Worm (Caenorhabditis elegans): ENCODE data around the gene F45D3.3.

Gene F45D3.3

DNA sequence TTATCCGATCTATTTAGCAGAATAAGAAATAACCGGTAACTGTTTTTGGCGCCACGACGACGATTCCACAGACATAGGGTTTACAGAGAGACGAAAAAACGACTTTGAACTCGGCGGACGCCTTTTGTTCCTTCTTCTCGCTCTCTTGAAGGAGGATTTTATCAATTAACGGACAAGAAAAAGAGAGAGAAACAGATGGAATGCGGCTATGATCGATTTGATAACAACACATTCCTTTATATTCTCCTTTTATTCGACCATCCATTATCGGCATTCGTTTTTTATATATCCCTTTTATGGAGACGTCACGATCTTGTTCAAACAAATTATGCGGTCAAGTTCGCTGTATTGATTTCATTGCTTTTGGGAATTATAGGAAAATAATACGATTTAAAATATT is 1.4 kb downstream of the F45D3.3 start (continued):
- TF ChIP-seq pqm-1 (tag; optimal IDR thresholded peaks at IDR 0.05) (no peak), dmd-9 (GFP tag; IDR thresholded peaks at IDR 0.05) (no peak), unc-39 (tag; optimal IDR thresholded peaks at IDR 0.05) (no peak), php-3 (GFP tag; IDR thresholded peaks at IDR 0.05) (no peak), ceh-82 (tag; optimal IDR thresholded peaks at IDR 0.05) (no peak), nhr-76 (tag; optimal IDR thresholded peaks at IDR 0.05) (no peak), zfp-3 (GFP tag; conservative IDR thresholded peaks at IDR 0.05) (peak; percentile 74; the same call in 1 of the 2 replicates), ceh-32 (tag; optimal IDR thresholded peaks at IDR 0.05; ENCODE audit: poor library complexity) (no peak), set-16 (GFP tag; IDR thresholded peaks at IDR 0.05) (no peak)

DNA sequence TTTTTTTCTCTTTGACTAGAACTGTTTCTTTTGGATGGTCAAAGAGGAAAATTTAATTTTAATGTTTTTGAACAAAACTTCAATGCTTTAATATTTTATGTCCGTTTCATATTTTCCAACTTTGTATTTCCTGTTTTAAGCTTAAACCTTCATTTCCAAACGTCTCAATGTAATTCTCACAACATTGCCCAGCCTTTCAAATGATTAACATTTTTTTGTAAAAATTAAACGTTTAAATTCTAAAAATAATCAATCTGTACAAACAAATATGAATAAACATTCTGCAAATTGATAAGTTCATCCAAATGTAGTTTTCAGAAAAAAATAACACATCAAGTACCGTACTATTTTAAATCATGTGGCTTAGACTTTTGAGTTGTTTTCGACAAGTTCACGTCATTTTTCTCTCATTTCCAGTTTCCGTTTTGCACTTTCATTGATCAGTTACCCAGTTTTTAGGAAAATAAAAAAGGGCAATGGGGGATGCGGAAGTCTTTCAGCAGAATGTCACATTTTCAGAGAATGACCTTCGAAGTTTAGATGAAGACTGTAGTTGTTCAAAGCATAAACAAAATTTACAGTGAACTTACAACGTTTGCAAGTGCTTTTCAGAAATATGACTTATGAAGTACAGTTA is 7.4 kb downstream of the F45D3.3 start:
- TF ChIP-seq ZK337.2 (GFP tag; IDR thresholded peaks at IDR 0.05) (no peak), tag-97 (GFP tag; IDR thresholded peaks at IDR 0.05) (no peak), daf-16 (GFP tag; optimal IDR thresholded peaks at IDR 0.05) (no peak), daf-16 (tag; optimal IDR thresholded peaks at IDR 0.05) (no peak), lim-7 (GFP tag; IDR thresholded peaks at IDR 0.05) (no peak), nhr-10 (tag; optimal IDR thresholded peaks at IDR 0.05) (peak; percentile 71), nhr-48 (tag; optimal IDR thresholded peaks at IDR 0.05) (no peak), madf-5 (GFP tag; IDR thresholded peaks at IDR 0.05) (no peak), nhr-6 (tag; optimal IDR thresholded peaks at IDR 0.05) (no peak), unc-62 (GFP tag; optimal IDR thresholded peaks at IDR 0.05 in 1 of 2) (peak in 1 of 2 experiments; percentile 99), unc-62 (tag; optimal IDR thresholded peaks at IDR 0.05) (no peak), mes-2 (tag; optimal IDR thresholded peaks at IDR 0.05; ENCODE audit: poor library complexity, severe bottlenecking) (peak; percentile 47), unc-130 (GFP tag; optimal IDR thresholded peaks at IDR 0.05) (no peak), spr-1 (tag; optimal IDR thresholded peaks at IDR 0.05) (no peak), hlh-30 (tag; optimal IDR thresholded peaks at IDR 0.05; ENCODE audit: insufficient read depth) (peak; percentile 32), zfp-3 (GFP tag; conservative IDR thresholded peaks at IDR 0.05) (no peak), lin-38 (GFP tag; IDR thresholded peaks at IDR 0.05) (no peak), ztf-7 (tag; optimal IDR thresholded peaks at IDR 0.05) (no peak), daf-12 (tag; optimal IDR thresholded peaks at IDR 0.05) (no peak), lin-1 (GFP tag; IDR thresholded peaks at IDR 0.05) (no peak), F49E8.2 (tag; optimal IDR thresholded peaks at IDR 0.05; ENCODE audit: borderline replicate concordance) (no peak), mdt-29 (GFP tag; IDR thresholded peaks at IDR 0.05) (no peak), mxl-2 (GFP tag; conservative IDR thresholded peaks at IDR 0.05) (no peak), gei-8 (GFP tag; optimal IDR thresholded peaks at IDR 0.05) (no peak), ceh-82 (tag; optimal IDR thresholded peaks at IDR 0.05) (no peak), zip-11 (GFP tag; IDR thresholded peaks at IDR 0.05) (no peak), nhr-11 (tag; optimal IDR thresholded peaks at IDR 0.05) (no peak), fos-1 (tag; optimal IDR thresholded peaks at IDR 0.05) (no peak), tra-1 (GFP tag; IDR thresholded peaks at IDR 0.05) (no peak), dmd-9 (GFP tag; IDR thresholded peaks at IDR 0.05) (no peak), F37D6.2 (tag; optimal IDR thresholded peaks at IDR 0.05) (no peak), aha-1 (tag) (peak; percentile 65), ama-1 (optimal IDR thresholded peaks at IDR 0.05) (peak; percentile 53), lin-39 (tag; optimal IDR thresholded peaks at IDR 0.05) (no peak), spr-3 (GFP tag; optimal IDR thresholded peaks at IDR 0.05) (no peak), unc-39 (tag; optimal IDR thresholded peaks at IDR 0.05) (no peak), ces-1 (GFP tag; optimal IDR thresholded peaks at IDR 0.05) (no peak), nhr-41 (GFP tag; IDR thresholded peaks at IDR 0.05) (no peak), hlh-11 (tag; optimal IDR thresholded peaks at IDR 0.05) (peak; percentile 46), ztf-11 (tag; optimal IDR thresholded peaks at IDR 0.05) (no peak), ceh-44 (GFP tag; IDR thresholded peaks at IDR 0.05) (no peak), mxl-3 (GFP tag; optimal IDR thresholded peaks at IDR 0.05) (no peak), sdz-12 (GFP tag; optimal IDR thresholded peaks at IDR 0.05) (no peak), lin-13 (GFP tag; optimal IDR thresholded peaks at IDR 0.05) (no peak), zfp-2 (tag; optimal IDR thresholded peaks at IDR 0.05) (no peak)

All from whole organism, L4 larva.